Fruit fly (Drosophila melanogaster) whole organism, wandering third instar larva: ENCODE measurements around the gene CG4424.

ENCODE experiments used
- CrebA ChIP-seq: fragments of 200-800 bp; sonication (Bioruptor generic); optimal IDR thresholded peaks from 2 replicates; lab custom pipeline; 2016; ENCODE audit warnings: missing biosample characterization, mild to moderate bottlenecking, missing genetic modification characterization, borderline replicate concordance
- Dfd ChIP-seq: fragments of >200 bp; optimal IDR thresholded peaks from 2 replicates; lab custom pipeline; 2017; ENCODE audit warnings: missing biosample characterization, missing genetic modification characterization
- Jra ChIP-seq: sonication (Bioruptor generic); optimal IDR thresholded peaks from 2 replicates; lab custom pipeline; 2016; ENCODE audit warnings: missing biosample characterization, missing genetic modification characterization
- h ChIP-seq: fragments of 200-800 bp; sonication (Bioruptor generic); optimal IDR thresholded peaks from 3 replicates; lab custom pipeline; 2016; ENCODE audit warnings: missing biosample characterization, mild to moderate bottlenecking, missing genetic modification characterization
- lola ChIP-seq: fragments of >200 bp; optimal IDR thresholded peaks from 2 replicates; lab custom pipeline; 2017; ENCODE audit warnings: missing biosample characterization, missing genetic modification characterization
- pan ChIP-seq: fragments of >200 bp; optimal IDR thresholded peaks from 2 replicates; lab custom pipeline; 2017
- psq ChIP-seq: fragments of 200-800 bp; sonication (Bioruptor generic); optimal IDR thresholded peaks from 3 replicates; lab custom pipeline; 2017; ENCODE audit warnings: missing biosample characterization, mild to moderate bottlenecking, missing genetic modification characterization, moderate library complexity
- tai ChIP-seq: sonication (Bioruptor generic); optimal IDR thresholded peaks from 2 replicates; lab custom pipeline; 2016; ENCODE audit warnings: missing biosample characterization, missing genetic modification characterization
- usp ChIP-seq: fragments of >200 bp; optimal IDR thresholded peaks from 2 replicates; lab custom pipeline; 2017; ENCODE audit warnings: missing biosample characterization, missing genetic modification characterization

- no peak for TF ChIP-seq pan
- TF ChIP-seq CrebA (GFP tag; lab: Kevin White, UChicago): no peak
- TF ChIP-seq h (GFP tag; lab: Kevin White, UChicago): no peak
- no peak for TF ChIP-seq usp (GFP tag; lab: Kevin White, UChicago)
- TF ChIP-seq Jra (GFP tag; lab: Kevin White, UChicago): no peak
- no peak for TF ChIP-seq lola (GFP tag; lab: Kevin White, UChicago)
- TF ChIP-seq Dfd (GFP tag; lab: Kevin White, UChicago): no peak
- TF ChIP-seq psq (GFP tag; lab: Kevin White, UChicago): no peak
- TF ChIP-seq tai: no peak
These were observed 15.2 kb downstream of the CG4424 start for dm6 chr3R:20012688-20013087.
